Worm (Caenorhabditis elegans) whole organism, L1 larva: Measurements from ENCODE around the gene eif-2D.
A peak's percentile ranks its signal among the peaks of the same experiment; 100 is the strongest.

Experiments used
- C34B4.2 ChIP-seq: sonication (generic microtip); optimal IDR thresholded peaks from 2 replicates; lab custom pipeline; 2017; ENCODE audit warnings: mild to moderate bottlenecking, missing genetic modification characterization, missing compliant biosample characterization
- F16B12.6 ChIP-seq: fragments of 150-350 bp; optimal IDR thresholded peaks from 2 replicates; lab custom pipeline; 2014; ENCODE audit warnings: missing biosample characterization, missing genetic modification characterization
- ceh-8 ChIP-seq: fragments of 200-800 bp; sonication (Bioruptor generic); optimal IDR thresholded peaks from 2 replicates; lab custom pipeline; 2018; ENCODE audit warnings: mild to moderate bottlenecking, missing genetic modification characterization, moderate library complexity, missing compliant biosample characterization
- ceh-82 ChIP-seq, 3 experiments: fragments of 150-350 bp in 1 of 3; sonication (generic microtip) in 2 of 3; optimal IDR thresholded peaks; 2 replicates each; lab custom pipeline; 2014 to 2017; ENCODE audit warnings: missing biosample characterization in 3 of 3, missing genetic modification characterization in 3 of 3
- ceh-88 ChIP-seq: fragments of 200-800 bp; sonication (Bioruptor generic); IDR thresholded peaks from 2 replicates; pipeline ENCODE4 v1.3.6; 2022; ENCODE audit warnings: missing genetic modification characterization, missing compliant biosample characterization
- ces-1 ChIP-seq: fragments of 150-350 bp; optimal IDR thresholded peaks from 2 replicates; lab custom pipeline; 2014; ENCODE audit warnings: missing biosample characterization, missing genetic modification reagents, missing genetic modification characterization
- efl-3 ChIP-seq: fragments of 200-800 bp; sonication (Bioruptor generic); optimal IDR thresholded peaks from 2 replicates; lab custom pipeline; 2018; ENCODE audit warnings: mild to moderate bottlenecking, missing genetic modification characterization, missing compliant biosample characterization
- egl-13 ChIP-seq: sonication (generic microtip); optimal IDR thresholded peaks from 2 replicates; lab custom pipeline; 2016; ENCODE audit warnings: missing genotype, missing genetic modification reagents, missing genetic modification characterization, missing compliant biosample characterization
- egl-27 ChIP-seq, 2 experiments: fragments of 150-350 bp in 1 of 2; sonication (generic microtip); optimal IDR thresholded peaks; 3 replicates each; lab custom pipeline; 2017 to 2018; ENCODE audit warnings: missing biosample characterization in 2 of 2, missing genetic modification characterization in 2 of 2, missing genetic modification reagents in 2 of 2
- fkh-10 ChIP-seq: sonication (generic microtip); optimal IDR thresholded peaks from 2 replicates; lab custom pipeline; 2017; ENCODE audit warnings: missing biosample characterization, missing genetic modification reagents, missing genetic modification characterization
- fos-1 ChIP-seq: fragments of 150-350 bp; optimal IDR thresholded peaks from 2 replicates; lab custom pipeline; 2014; ENCODE audit warnings: missing biosample characterization, missing genetic modification characterization
- grh-1 ChIP-seq: fragments of 200-800 bp; sonication (Bioruptor generic); IDR thresholded peaks from 2 replicates; pipeline ENCODE4 v1.3.6; 2022; ENCODE audit warnings: missing genetic modification reagents, missing genetic modification characterization, missing compliant biosample characterization
- irx-1 ChIP-seq: sonication (generic microtip); optimal IDR thresholded peaks from 2 replicates; lab custom pipeline; 2016; ENCODE audit warnings: missing genetic modification characterization, missing compliant biosample characterization
- isw-1 ChIP-seq: fragments of 200-800 bp; sonication (Bioruptor generic); IDR thresholded peaks from 2 replicates; pipeline ENCODE4 v1.3.6; 2022; ENCODE audit warnings: missing genetic modification characterization, missing compliant biosample characterization
- jun-1 ChIP-seq: fragments of 150-350 bp; optimal IDR thresholded peaks from 2 replicates; lab custom pipeline; 2014; ENCODE audit warnings: missing biosample characterization, missing genetic modification reagents, missing genetic modification characterization
- lin-13 ChIP-seq: fragments of 150-350 bp; optimal IDR thresholded peaks from 2 replicates; lab custom pipeline; 2014; ENCODE audit warnings: missing biosample characterization, missing genetic modification reagents, missing genetic modification characterization
- lin-14 ChIP-seq: fragments of 200-800 bp; sonication (Bioruptor generic); optimal IDR thresholded peaks from 2 replicates; lab custom pipeline; 2018; ENCODE audit warnings: mild to moderate bottlenecking, missing genetic modification characterization, moderate library complexity, missing compliant biosample characterization
- lin-15B ChIP-seq: fragments of 150-350 bp; sonication (generic microtip); optimal IDR thresholded peaks from 3 replicates; lab custom pipeline; 2014; ENCODE audit warnings: missing biosample characterization, missing genetic modification characterization
- lir-3 ChIP-seq: sonication (generic microtip); optimal IDR thresholded peaks from 2 replicates; lab custom pipeline; 2016; ENCODE audit warnings: mild to moderate bottlenecking, missing genetic modification characterization, moderate library complexity, missing compliant biosample characterization; ENCODE audit not compliant: poor library complexity
- lsy-2 ChIP-seq, 2 experiments: fragments of 150-350 bp; optimal IDR thresholded peaks; 2 replicates each; lab custom pipeline; 2014; ENCODE audit warnings: missing biosample characterization in 2 of 2, missing genetic modification characterization in 2 of 2
- mab-9 ChIP-seq: fragments of 200-800 bp; sonication (Bioruptor generic); IDR thresholded peaks from 2 replicates; pipeline ENCODE4 v1.3.6; 2022; ENCODE audit warnings: missing genetic modification reagents, missing genetic modification characterization, missing compliant biosample characterization
- mef-2 ChIP-seq: fragments of 150-350 bp; optimal IDR thresholded peaks from 2 replicates; lab custom pipeline; 2014; ENCODE audit warnings: missing biosample characterization, missing genetic modification characterization
- nhr-20 ChIP-seq: sonication (generic microtip); optimal IDR thresholded peaks from 2 replicates; lab custom pipeline; 2016; ENCODE audit warnings: mild to moderate bottlenecking, missing genetic modification characterization, missing compliant biosample characterization
- nhr-237 ChIP-seq: fragments of 150-350 bp; optimal IDR thresholded peaks from 2 replicates; lab custom pipeline; 2014; ENCODE audit warnings: missing biosample characterization, missing genetic modification characterization
- nhr-47 ChIP-seq: sonication (generic microtip); optimal IDR thresholded peaks from 2 replicates; lab custom pipeline; 2016; ENCODE audit warnings: mild to moderate bottlenecking, missing genetic modification characterization, moderate library complexity, missing compliant biosample characterization
- nhr-71 ChIP-seq: sonication (generic microtip); optimal IDR thresholded peaks from 2 replicates; lab custom pipeline; 2016; ENCODE audit warnings: mild to moderate bottlenecking, missing genetic modification characterization, moderate library complexity, missing compliant biosample characterization
- nhr-84 ChIP-seq: sonication (generic microtip); optimal IDR thresholded peaks from 2 replicates; lab custom pipeline; 2017; ENCODE audit warnings: missing biosample characterization, missing genetic modification characterization
- sptf-1 ChIP-seq: fragments of 150-350 bp; optimal IDR thresholded peaks from 2 replicates; lab custom pipeline; 2014; ENCODE audit warnings: missing biosample characterization, missing genetic modification characterization
- unc-130 ChIP-seq: fragments of 150-350 bp; optimal IDR thresholded peaks from 2 replicates; lab custom pipeline; 2017; ENCODE audit warnings: missing biosample characterization, missing genetic modification characterization, inconsistent platforms
- unc-62 ChIP-seq: fragments of 150-350 bp; optimal IDR thresholded peaks from 2 replicates; lab custom pipeline; 2014; ENCODE audit warnings: missing biosample characterization, missing genetic modification reagents, missing genetic modification characterization
- unc-98 ChIP-seq: fragments of 200-800 bp; sonication (Bioruptor generic); IDR thresholded peaks from 2 replicates; pipeline ENCODE4 v1.3.6; 2022; ENCODE audit warnings: missing genetic modification characterization, missing compliant biosample characterization
- vab-15 ChIP-seq: sonication (generic microtip); optimal IDR thresholded peaks from 2 replicates; lab custom pipeline; 2017; ENCODE audit warnings: missing genotype, mild to moderate bottlenecking, missing genetic modification characterization, missing compliant biosample characterization
- xbp-1 ChIP-seq: sonication (generic microtip); optimal IDR thresholded peaks from 2 replicates; lab custom pipeline; 2016; ENCODE audit warnings: missing genetic modification characterization, missing compliant biosample characterization
- zip-4 ChIP-seq: fragments of 200-800 bp; sonication (Bioruptor generic); optimal IDR thresholded peaks from 2 replicates; lab custom pipeline; 2018; ENCODE audit warnings: mild to moderate bottlenecking, missing genetic modification characterization, moderate library complexity, missing compliant biosample characterization
- ztf-11 ChIP-seq, 2 experiments: sonication (generic microtip); optimal IDR thresholded peaks; 2 replicates each; lab custom pipeline; 2016 to 2017; ENCODE audit warnings: missing genetic modification characterization in 2 of 2, missing biosample characterization in 1 of 2, missing compliant biosample characterization in 1 of 2

eif-2D gene

DNA sequence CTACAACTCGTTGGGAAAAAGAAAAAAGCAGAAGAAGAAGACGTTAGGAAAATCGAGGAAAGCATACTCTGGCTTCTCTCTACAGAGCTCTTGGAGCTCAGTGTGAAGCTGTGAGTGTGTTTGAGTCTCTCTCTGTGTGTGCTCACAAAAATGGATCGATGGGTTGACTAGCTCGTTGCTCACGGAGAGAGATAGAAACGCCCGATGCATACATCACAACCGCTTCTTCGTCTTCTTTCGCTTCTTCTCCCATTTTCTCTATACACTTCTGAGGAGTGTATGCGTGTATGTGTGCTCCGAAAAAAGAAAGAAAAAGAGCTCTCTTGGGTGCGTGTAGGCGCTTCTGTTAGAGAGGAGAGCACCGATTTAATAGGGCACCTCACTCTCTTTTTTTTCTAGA is 33.6 kb downstream of the eif-2D start (continued):
- TF ChIP-seq xbp-1 (tag; lab: Kevin White, UChicago) = peak; percentile 29

- no peak for TF ChIP-seq mab-9 (GFP tag; lab: Robert Waterston, UW)
- TF ChIP-seq egl-13 = no peak
- TF ChIP-seq lin-14 = peak; percentile 62
- no peak for TF ChIP-seq lin-13 (GFP tag; lab: Kevin White, UChicago)
- no peak for TF ChIP-seq nhr-71 (tag; lab: Kevin White, UChicago)
- TF ChIP-seq fkh-10 (GFP tag; lab: Kevin White, UChicago) = peak; percentile 91
- TF ChIP-seq ces-1 (GFP tag; lab: Kevin White, UChicago) = peak; percentile 57
- peak in 1 of 3 experiments; percentile 11 for TF ChIP-seq ceh-82 (tag; optimal IDR thresholded peaks at IDR 0.05; lab: Kevin White, UChicago)
- no peak for TF ChIP-seq nhr-237 (tag; lab: Kevin White, UChicago)
Observed at ce11 chrII:5727707-5728106, 36.2 kb downstream of the eif-2D start, which contains the start of gene rab-3. Gene rab-3 (minus strand): TSS chrII:5727853.

DNA sequence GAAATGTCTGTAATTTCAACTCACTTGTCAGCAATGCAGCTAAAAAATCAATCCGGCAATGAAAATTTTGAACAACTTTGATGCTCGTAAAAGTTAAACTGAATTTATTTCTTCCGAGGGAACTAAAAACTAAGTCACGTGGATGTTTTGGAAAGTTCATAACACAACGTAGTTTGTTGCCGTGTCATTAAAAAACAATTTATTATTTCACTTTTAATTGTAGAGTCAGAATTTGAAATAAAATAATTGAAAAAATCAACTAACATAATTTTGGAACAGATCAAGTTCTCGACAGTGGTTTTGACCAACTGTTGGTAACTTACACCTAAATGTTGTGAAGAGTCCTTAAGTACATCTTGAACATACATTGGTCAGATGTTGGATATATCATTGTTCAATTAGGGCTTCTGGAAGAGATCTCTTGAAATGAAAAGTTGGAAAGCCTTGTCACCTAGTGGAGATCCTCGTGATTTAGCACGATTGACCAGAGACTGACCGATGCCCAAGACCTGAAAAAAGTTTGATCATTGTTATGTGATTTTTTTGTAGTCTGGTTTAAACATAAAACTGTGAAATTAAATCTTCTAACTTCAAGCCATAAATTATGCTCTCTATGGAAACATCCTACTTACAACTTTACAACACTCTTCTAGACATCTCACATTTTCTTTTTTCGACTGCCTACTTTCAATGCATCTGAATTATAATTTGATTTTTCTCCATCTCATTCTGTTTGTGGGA is 39.0 kb downstream of the eif-2D start, which contains the start of the genes C18A3.7 and C18A3.11:
Gene C18A3.7, minus strand, starts transcription at position 101 of the 741 bp plus-strand sequence.
Gene C18A3.11, plus strand, starts transcription at position 691 of the 741 bp plus-strand sequence.
- TF ChIP-seq lin-14 (no peak), ceh-88 (GFP tag; lab: Robert Waterston, UW) (no peak), isw-1 (no peak), C34B4.2 (tag; lab: Kevin White, UChicago) (no peak), F16B12.6 (tag; lab: Kevin White, UChicago) (no peak), efl-3 (GFP tag; lab: Kevin White, UChicago) (no peak), jun-1 (tag; lab: Kevin White, UChicago) (no peak), vab-15 (tag; lab: Kevin White, UChicago) (no peak), lir-3 (no peak), unc-130 (no peak), ceh-8 (GFP tag; lab: Kevin White, UChicago) (no peak), nhr-237 (tag; lab: Kevin White, UChicago) (no peak)

- no peak for TF ChIP-seq unc-98 (GFP tag; lab: Robert Waterston, UW)
- TF ChIP-seq ces-1 (GFP tag; lab: Kevin White, UChicago) = no peak
- no peak for TF ChIP-seq mef-2 (tag; lab: Kevin White, UChicago)
- no peak for TF ChIP-seq nhr-84 (tag; lab: Kevin White, UChicago)
- TF ChIP-seq unc-62 (GFP tag; lab: Kevin White, UChicago) = no peak
- no peak for TF ChIP-seq egl-27 (tag; optimal IDR thresholded peaks at IDR 0.05; lab: Kevin White, UChicago)
- TF ChIP-seq sptf-1 (tag; lab: Kevin White, UChicago) = no peak
- TF ChIP-seq fkh-10 (GFP tag; lab: Kevin White, UChicago) = no peak
- no peak for TF ChIP-seq nhr-47
- no peak for TF ChIP-seq lsy-2 (tag; optimal IDR thresholded peaks at IDR 0.05; lab: Kevin White, UChicago)
- TF ChIP-seq lin-15B (tag; lab: Kevin White, UChicago) = no peak
- no peak for TF ChIP-seq zip-4 (GFP tag; lab: Kevin White, UChicago)
- no peak for TF ChIP-seq efl-3 (GFP tag; lab: Kevin White, UChicago)
- no peak for TF ChIP-seq egl-13
- TF ChIP-seq grh-1 (GFP tag; lab: Robert Waterston, UW) = no peak
- no peak for TF ChIP-seq nhr-20 (tag; lab: Kevin White, UChicago)
- no peak for TF ChIP-seq irx-1
- TF ChIP-seq fos-1 (tag; lab: Kevin White, UChicago) = no peak
- TF ChIP-seq ceh-82 (tag; optimal IDR thresholded peaks at IDR 0.05; lab: Kevin White, UChicago) = no peak
- no peak for TF ChIP-seq ztf-11 (tag; optimal IDR thresholded peaks at IDR 0.05; lab: Kevin White, UChicago)
- TF ChIP-seq, all 84 proteins: peak for 0
Observed at ce11 chrII:5734883-5735282, 43.4 kb downstream of the eif-2D start.
